Fruit fly (Drosophila melanogaster): ENCODE results near the gene sob.

DNA sequence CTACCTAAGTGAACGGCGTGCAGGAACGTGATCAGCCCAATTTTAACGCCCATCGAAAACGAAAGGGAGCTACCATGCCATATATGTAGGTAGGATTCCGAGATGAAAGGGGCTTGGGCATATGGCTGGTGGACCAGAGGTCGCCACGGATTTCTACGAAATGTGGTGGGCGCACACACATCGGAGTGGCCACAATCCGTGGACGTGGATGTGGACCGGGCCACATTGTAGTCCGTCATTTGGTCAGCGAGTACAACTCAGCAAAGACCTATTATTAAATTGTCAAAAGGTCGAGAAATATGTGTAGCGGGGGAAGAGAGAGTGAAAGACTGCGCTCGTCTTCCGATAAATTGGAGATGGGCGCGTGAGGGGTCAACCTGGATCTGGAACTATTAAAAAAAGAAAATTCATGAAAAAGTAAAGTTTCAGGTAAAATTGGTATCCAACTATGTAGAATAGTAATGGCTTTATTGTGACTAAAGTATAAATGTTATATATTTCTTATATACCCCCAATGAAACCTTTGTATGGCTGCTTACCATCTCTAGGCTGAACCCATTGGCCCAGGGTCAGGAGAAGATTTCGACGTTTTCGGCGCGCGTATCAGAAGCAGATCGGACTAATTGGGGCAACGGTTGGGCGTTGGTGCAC lies 25.0 kb downstream of the sob start:
- TF ChIP-seq Myc (optimal IDR thresholded peaks at IDR 0.05) (no peak), ttk (optimal IDR thresholded peaks at IDR 0.05) (no peak)

Data from Kc167 (cell line).